Worm (Caenorhabditis elegans): ENCODE data around the gene copz-1.

Gene copz-1

DNA sequence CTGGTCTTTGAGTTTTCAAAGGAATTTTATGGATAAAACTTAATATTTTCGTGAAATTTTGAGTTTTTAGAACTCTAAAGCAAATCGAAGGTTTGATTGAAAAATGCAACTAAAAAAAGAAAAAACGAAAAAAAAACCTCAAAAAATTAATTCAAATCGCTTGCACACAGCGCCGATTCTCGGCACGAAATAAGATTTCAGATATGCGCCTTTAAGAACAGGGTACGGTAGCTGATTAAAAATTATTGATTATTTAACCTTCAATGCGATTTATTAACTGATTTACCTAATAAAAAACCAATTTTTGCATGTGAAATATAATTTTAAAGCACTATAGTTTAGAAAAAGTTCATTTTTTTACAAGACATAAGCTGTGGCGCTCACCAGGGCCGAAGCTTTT, 19.8 kb upstream of the copz-1 start (continued):
- TF ChIP-seq cebp-1 (GFP tag; IDR thresholded peaks at IDR 0.05) (no peak), cebp-1 (tag; optimal IDR thresholded peaks at IDR 0.05) (no peak), ztf-18 (tag; optimal IDR thresholded peaks at IDR 0.05) (no peak), hlh-26 (GFP tag; conservative IDR thresholded peaks at IDR 0.05) (no peak), lin-26 (GFP tag; IDR thresholded peaks at IDR 0.05) (no peak), rec-8 (tag; optimal IDR thresholded peaks at IDR 0.05) (no peak), mel-28 (tag; optimal IDR thresholded peaks at IDR 0.05; ENCODE audit: borderline replicate concordance) (no peak), mes-4 (tag; optimal IDR thresholded peaks at IDR 0.05) (no peak), lsy-27 (tag; optimal IDR thresholded peaks at IDR 0.05; ENCODE audit: borderline replicate concordance, insufficient read depth) (no peak), F49E8.2 (tag; optimal IDR thresholded peaks at IDR 0.05; ENCODE audit: insufficient read depth) (peak; percentile 36), F57A8.1 (GFP tag; optimal IDR thresholded peaks at IDR 0.05) (no peak), B0019.2 (GFP tag; conservative IDR thresholded peaks at IDR 0.05) (no peak), rpc-1 (optimal IDR thresholded peaks at IDR 0.05) (no peak), rpc-1 (tag; optimal IDR thresholded peaks at IDR 0.05) (no peak), repo-1 (tag; optimal IDR thresholded peaks at IDR 0.05) (no peak), ets-4 (GFP tag; optimal IDR thresholded peaks at IDR 0.05) (no peak), B0261.1 (tag; optimal IDR thresholded peaks at IDR 0.05) (no peak), Y67H2A.10 (GFP tag; conservative IDR thresholded peaks at IDR 0.05) (no peak), xnd-1 (tag; optimal IDR thresholded peaks at IDR 0.05) (peak; percentile 83), snpc-1.1 (tag; optimal IDR thresholded peaks at IDR 0.05; ENCODE audit: insufficient read depth) (no peak), hmg-20 (GFP tag; IDR thresholded peaks at IDR 0.05) (no peak), egrh-3 (GFP tag; IDR thresholded peaks at IDR 0.05) (no peak), Y53G8AR.9 (GFP tag; conservative IDR thresholded peaks at IDR 0.05) (no peak), cebp-2 (GFP tag; IDR thresholded peaks at IDR 0.05) (no peak), ztf-25 (GFP tag; IDR thresholded peaks at IDR 0.05) (no peak), ztf-28 (GFP tag; IDR thresholded peaks at IDR 0.05) (no peak), madf-8 (GFP tag; conservative IDR thresholded peaks at IDR 0.05) (peak; percentile 61), F33H1.4 (GFP tag; IDR thresholded peaks at IDR 0.05) (peak; percentile 62), nhr-90 (tag; optimal IDR thresholded peaks at IDR 0.05) (no peak), hsf-1 (GFP tag; IDR thresholded peaks at IDR 0.05) (no peak), unc-62 (GFP tag; optimal IDR thresholded peaks at IDR 0.05) (no peak), madf-6 (GFP tag; IDR thresholded peaks at IDR 0.05) (peak; percentile 92), ztf-6 (GFP tag; IDR thresholded peaks at IDR 0.05) (no peak), nfya-1 (tag; optimal IDR thresholded peaks at IDR 0.05; ENCODE audit: borderline replicate concordance, insufficient read depth) (no peak), F57C9.4 (tag; optimal IDR thresholded peaks at IDR 0.05) (no peak), lir-1 (GFP tag; conservative IDR thresholded peaks at IDR 0.05) (no peak), nfyb-1 (GFP tag; IDR thresholded peaks at IDR 0.05) (no peak), hrde-1 (tag; optimal IDR thresholded peaks at IDR 0.05; ENCODE audit: borderline replicate concordance) (no peak), attf-5 (GFP tag; optimal IDR thresholded peaks at IDR 0.05) (no peak), sptf-2 (GFP tag; optimal IDR thresholded peaks at IDR 0.05) (no peak), ceh-79 (tag; optimal IDR thresholded peaks at IDR 0.05) (no peak), akir-1 (GFP tag; optimal IDR thresholded peaks at IDR 0.05) (no peak), snpc-1.3 (tag; optimal IDR thresholded peaks at IDR 0.05; ENCODE audit: insufficient read depth) (no peak), F55B11.4 (tag; optimal IDR thresholded peaks at IDR 0.05; ENCODE audit: borderline replicate concordance, insufficient read depth) (no peak), lin-54 (GFP tag; optimal IDR thresholded peaks at IDR 0.05) (peak; percentile 21), ztf-3 (GFP tag; optimal IDR thresholded peaks at IDR 0.05) (no peak), Y79H2A.3 (GFP tag; conservative IDR thresholded peaks at IDR 0.05) (no peak), Y56A3A.18 (GFP tag; IDR thresholded peaks at IDR 0.05) (no peak)
